Worm (Caenorhabditis elegans) whole organism, L4 larva: ENCODE measurements around the gene clhm-1.

ENCODE experiments used
- ama-1 ChIP-seq: fragments of 150-350 bp; optimal IDR thresholded peaks from 2 replicates; lab custom pipeline; 2014; ENCODE audit warnings: inconsistent platforms, mixed read lengths
- ceh-82 ChIP-seq: sonication (generic microtip); optimal IDR thresholded peaks from 2 replicates; lab custom pipeline; 2017; ENCODE audit warnings: missing biosample characterization, missing genetic modification characterization
- hif-1 ChIP-seq, 2 experiments: sonication (generic microtip); optimal IDR thresholded peaks; 2 replicates each; lab custom pipeline; 2016 to 2017; ENCODE audit warnings: missing compliant biosample characterization in 2 of 2, missing genetic modification characterization in 2 of 2, missing genetic modification reagents in 2 of 2, missing genotype in 2 of 2, mild to moderate bottlenecking in 1 of 2
- lir-3 ChIP-seq: sonication (generic microtip); optimal IDR thresholded peaks from 2 replicates; lab custom pipeline; 2016; ENCODE audit warnings: mild to moderate bottlenecking, missing genetic modification characterization, missing compliant biosample characterization
- nhr-11 ChIP-seq: fragments of 150-350 bp; optimal IDR thresholded peaks from 2 replicates; lab custom pipeline; 2014; ENCODE audit warnings: missing biosample characterization, missing genetic modification characterization
- nhr-25 ChIP-seq: sonication (generic microtip); optimal IDR thresholded peaks from 2 replicates; lab custom pipeline; 2017; ENCODE audit warnings: missing genetic modification characterization, mild to moderate bottlenecking, missing compliant biosample characterization, antibody characterized with exemption, moderate library complexity, borderline replicate concordance; ENCODE audit not compliant: insufficient read depth
- pha-4 ChIP-seq, 2 experiments: fragments of 150-350 bp in 1 of 2; fragments of 200-800 bp in 1 of 2; sonication (Bioruptor generic) in 1 of 2; IDR thresholded peaks in 1 of 2; optimal IDR thresholded peaks in 1 of 2; 2 replicates each; pipeline versions ENCODE4 v1.3.6 to Lab custom; 2014 to 2022; ENCODE audit warnings: missing genetic modification characterization in 2 of 2, missing genetic modification reagents in 2 of 2, missing biosample characterization in 1 of 2, missing compliant biosample characterization in 1 of 2
- pqm-1 ChIP-seq: sonication (generic microtip); optimal IDR thresholded peaks from 2 replicates; lab custom pipeline; 2017; ENCODE audit warnings: missing biosample characterization, missing genetic modification characterization
- skn-1 ChIP-seq: fragments of 150-350 bp; optimal IDR thresholded peaks from 2 replicates; lab custom pipeline; 2014; ENCODE audit warnings: missing biosample characterization, missing genetic modification characterization
- zag-1 ChIP-seq: fragments of 150-350 bp; optimal IDR thresholded peaks from 2 replicates; lab custom pipeline; 2014; ENCODE audit warnings: missing biosample characterization, missing genetic modification characterization
- ztf-11 ChIP-seq: fragments of 150-350 bp; optimal IDR thresholded peaks from 2 replicates; lab custom pipeline; 2014; ENCODE audit warnings: missing biosample characterization, missing genetic modification characterization

ce11 chrII:6830012-6830411 is 40.8 kb downstream of the clhm-1 start:
- TF ChIP-seq hif-1 (tag; optimal IDR thresholded peaks at IDR 0.05; lab: Kevin White, UChicago) (no peak), ceh-82 (tag; lab: Kevin White, UChicago) (no peak), ama-1 (no peak), pha-4 (GFP tag; IDR thresholded peaks at IDR 0.05; lab: Robert Waterston, UW) (no peak), pha-4 (tag; optimal IDR thresholded peaks at IDR 0.05; lab: Kevin White, UChicago) (no peak), nhr-11 (tag; lab: Kevin White, UChicago) (no peak), nhr-25 (no peak), pqm-1 (tag; lab: Kevin White, UChicago) (no peak), ztf-11 (tag; lab: Kevin White, UChicago) (no peak), lir-3 (tag; lab: Kevin White, UChicago) (no peak), zag-1 (tag; lab: Kevin White, UChicago) (no peak), skn-1 (tag; lab: Kevin White, UChicago) (no peak)
